Fruit fly (Drosophila melanogaster) whole organism, prepupa: ENCODE measurements around the gene CG44085.
A peak's percentile ranks its signal among the peaks of the same experiment; 100 is the strongest.
"Not testable (repeated sequence)": the region's sequence is repeated elsewhere in the genome, so short reads cannot be mapped to it uniquely, and the experiment has no call there.

ENCODE experiments used
- CG10669 ChIP-seq: fragments of 200-800 bp; sonication (Bioruptor generic); optimal IDR thresholded peaks from 3 replicates; lab custom pipeline; 2018; ENCODE audit warnings: missing biosample characterization, mild to moderate bottlenecking, missing genetic modification characterization, moderate library complexity
- CG11762 ChIP-seq: fragments of 200-800 bp; sonication (Bioruptor generic); optimal IDR thresholded peaks from 3 replicates; lab custom pipeline; 2016; ENCODE audit warnings: missing biosample characterization, missing genetic modification characterization; ENCODE audit not compliant: insufficient read depth
- CG15336 ChIP-seq: fragments of 200-800 bp; sonication (Bioruptor generic); IDR thresholded peaks from 2 replicates; pipeline ENCODE4 v1.3.6; 2022; ENCODE audit warnings: missing biosample characterization, missing genetic modification characterization
- CG3032 ChIP-seq: fragments of 200-800 bp; optimal IDR thresholded peaks from 2 replicates; lab custom pipeline; 2019; ENCODE audit warnings: missing biosample characterization, mild to moderate bottlenecking, missing genetic modification characterization, moderate library complexity
- CG31627 ChIP-seq: fragments of 200-800 bp; sonication (Bioruptor generic); optimal IDR thresholded peaks from 3 replicates; lab custom pipeline; 2016; ENCODE audit warnings: missing biosample characterization, missing genetic modification characterization
- CG3919 ChIP-seq: fragments of 200-800 bp; sonication (Bioruptor generic); optimal IDR thresholded peaks from 3 replicates; lab custom pipeline; 2016; ENCODE audit warnings: missing biosample characterization, missing genetic modification characterization
- CG6276 ChIP-seq: fragments of 200-800 bp; sonication (Bioruptor generic); optimal IDR thresholded peaks from 2 replicates; lab custom pipeline; 2017; ENCODE audit warnings: missing biosample characterization, mild to moderate bottlenecking, missing genetic modification characterization
- CG6792 ChIP-seq: fragments of 200-800 bp; sonication (Bioruptor generic); optimal IDR thresholded peaks from 3 replicates; lab custom pipeline; 2016; ENCODE audit warnings: missing biosample characterization, missing genetic modification characterization
- CG8119 ChIP-seq: fragments of 200-800 bp; sonication (Bioruptor generic); IDR thresholded peaks from 3 replicates; pipeline ENCODE4 v1.3.6; 2022; ENCODE audit warnings: missing biosample characterization, missing genetic modification characterization
- CG9139 ChIP-seq: fragments of 200-800 bp; sonication (Bioruptor generic); optimal IDR thresholded peaks from 3 replicates; lab custom pipeline; 2017; ENCODE audit warnings: missing biosample characterization, mild to moderate bottlenecking, missing genetic modification characterization
- Eip75B ChIP-seq: fragments of 200-800 bp; sonication (Bioruptor generic); optimal IDR thresholded peaks from 3 replicates; lab custom pipeline; 2016; ENCODE audit warnings: missing biosample characterization, missing genetic modification characterization
- Eip78C ChIP-seq: fragments of 200-800 bp; sonication (Bioruptor generic); peaks from one replicate; lab custom pipeline; 2016; ENCODE audit warnings: missing biosample characterization, missing genetic modification characterization
- Ets21C ChIP-seq: fragments of 200-800 bp; sonication (Bioruptor generic); optimal IDR thresholded peaks from 3 replicates; lab custom pipeline; 2016; ENCODE audit warnings: missing biosample characterization, missing genetic modification characterization
- Ets96B ChIP-seq: fragments of 200-800 bp; optimal IDR thresholded peaks from 2 replicates; lab custom pipeline; 2019; ENCODE audit warnings: missing biosample characterization, mild to moderate bottlenecking, missing genetic modification characterization, moderate library complexity
- Hr38 ChIP-seq: sonication (Bioruptor generic); optimal IDR thresholded peaks from 2 replicates; lab custom pipeline; 2016; ENCODE audit warnings: missing biosample characterization, missing genetic modification characterization
- Hr39 ChIP-seq: fragments of 200-800 bp; sonication (Bioruptor generic); optimal IDR thresholded peaks from 2 replicates; lab custom pipeline; 2016; ENCODE audit warnings: missing biosample characterization, missing genetic modification characterization
- Hr4 ChIP-seq: fragments of 200-800 bp; sonication (Bioruptor generic); optimal IDR thresholded peaks from 3 replicates; lab custom pipeline; 2016; ENCODE audit warnings: missing biosample characterization, missing genetic modification characterization
- Smox ChIP-seq: fragments of 200-800 bp; sonication (Bioruptor generic); optimal IDR thresholded peaks from 3 replicates; lab custom pipeline; 2016; ENCODE audit warnings: missing biosample characterization, missing genetic modification characterization
- Sox102F ChIP-seq: fragments of 200-800 bp; sonication (Bioruptor generic); optimal IDR thresholded peaks from 2 replicates; lab custom pipeline; 2016; ENCODE audit warnings: missing biosample characterization, mild to moderate bottlenecking, missing genetic modification characterization
- Sox14 ChIP-seq: fragments of 200-800 bp; sonication (Bioruptor generic); optimal IDR thresholded peaks from 3 replicates; lab custom pipeline; 2016; ENCODE audit warnings: missing biosample characterization, missing genetic modification characterization
- Sox15 ChIP-seq: fragments of 200-800 bp; sonication (Bioruptor generic); optimal IDR thresholded peaks from 3 replicates; lab custom pipeline; 2016; ENCODE audit warnings: missing biosample characterization, missing genetic modification characterization
- achi ChIP-seq: fragments of 200-800 bp; sonication (Bioruptor generic); optimal IDR thresholded peaks from 3 replicates; lab custom pipeline; 2016; ENCODE audit warnings: missing biosample characterization, missing genetic modification characterization
- cyc ChIP-seq: fragments of 200-800 bp; sonication (Bioruptor generic); optimal IDR thresholded peaks from 3 replicates; lab custom pipeline; 2016; ENCODE audit warnings: missing biosample characterization, missing genetic modification characterization
- dac ChIP-seq: fragments of 200-800 bp; sonication (Bioruptor generic); optimal IDR thresholded peaks from 2 replicates; lab custom pipeline; 2017; ENCODE audit warnings: missing biosample characterization, mild to moderate bottlenecking, missing genetic modification characterization
- esn ChIP-seq: fragments of 200-800 bp; sonication (Bioruptor generic); optimal IDR thresholded peaks from 2 replicates; lab custom pipeline; 2016; ENCODE audit warnings: missing biosample characterization, mild to moderate bottlenecking, missing genetic modification characterization, moderate library complexity
- fd59A ChIP-seq: fragments of 200-800 bp; sonication (Bioruptor generic); optimal IDR thresholded peaks from 2 replicates; lab custom pipeline; 2017; ENCODE audit warnings: missing biosample characterization, mild to moderate bottlenecking, missing genetic modification characterization, missing genetic modification reagents
- fkh ChIP-seq: fragments of 200-800 bp; sonication (Bioruptor generic); optimal IDR thresholded peaks from 3 replicates; lab custom pipeline; 2017; ENCODE audit warnings: missing biosample characterization, mild to moderate bottlenecking, missing genetic modification characterization, moderate library complexity
- lz ChIP-seq: fragments of 200-800 bp; sonication (Bioruptor generic); optimal IDR thresholded peaks from 3 replicates; lab custom pipeline; 2016; ENCODE audit warnings: missing biosample characterization, missing genetic modification characterization
- ss ChIP-seq, 2 experiments: fragments of 200-800 bp; sonication (Bioruptor generic); optimal IDR thresholded peaks; 2 replicates in 1 of 2; 3 replicates in 1 of 2; lab custom pipeline; 2017 to 2018; ENCODE audit warnings: mild to moderate bottlenecking in 2 of 2, missing biosample characterization in 2 of 2, missing genetic modification characterization in 2 of 2, moderate library complexity in 1 of 2
- svp ChIP-seq: fragments of 200-800 bp; sonication (Bioruptor generic); peaks from one replicate; lab custom pipeline; 2016; ENCODE audit warnings: missing biosample characterization, missing genetic modification characterization
- topi ChIP-seq: fragments of 200-800 bp; sonication (Bioruptor generic); optimal IDR thresholded peaks from 3 replicates; lab custom pipeline; 2016; ENCODE audit warnings: missing biosample characterization, missing genetic modification characterization
- vri ChIP-seq: fragments of 200-800 bp; sonication (Bioruptor generic); optimal IDR thresholded peaks from 3 replicates; lab custom pipeline; 2016; ENCODE audit warnings: missing biosample characterization, mild to moderate bottlenecking, missing genetic modification characterization

CG44085 gene

DNA sequence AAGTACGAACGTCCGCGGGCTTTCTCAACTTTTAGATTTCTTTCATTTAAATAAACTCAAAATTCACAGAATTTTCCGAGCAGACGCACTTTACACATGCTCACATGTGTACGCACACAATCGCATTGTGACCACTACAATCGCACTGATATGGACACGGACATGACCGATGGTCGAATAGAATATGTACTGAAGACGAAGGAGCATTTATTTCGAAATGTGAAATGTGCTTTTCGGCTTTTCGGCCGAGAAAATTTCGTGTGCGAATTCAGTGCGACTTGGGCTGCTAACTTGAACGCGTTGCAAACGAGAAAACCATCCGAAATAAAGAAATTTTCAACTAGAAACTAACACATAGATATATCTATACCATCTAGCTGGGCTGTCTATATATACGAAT, at the start of gene CG44085:
TSS of gene CG44085 (plus strand) at position 269 of the 400 bp plus-strand sequence.
- TF ChIP-seq dac (GFP tag; lab: Kevin White, UChicago): no peak
- TF ChIP-seq CG8119 (GFP tag; lab: Robert Waterston, UW): no peak
- no peak for TF ChIP-seq CG11762 (GFP tag; lab: Kevin White, UChicago)
- no peak for TF ChIP-seq Hr4 (GFP tag; lab: Kevin White, UChicago)
- TF ChIP-seq CG3919 (GFP tag; lab: Kevin White, UChicago): no peak
- no peak for TF ChIP-seq Eip78C (GFP tag; lab: Kevin White, UChicago)
- TF ChIP-seq CG31627 (GFP tag; lab: Kevin White, UChicago): no peak
- no peak for TF ChIP-seq fd59A (GFP tag; lab: Kevin White, UChicago)
- no peak for TF ChIP-seq Sox15 (GFP tag; lab: Kevin White, UChicago)
- TF ChIP-seq CG9139 (GFP tag; lab: Kevin White, UChicago): no peak
- TF ChIP-seq CG6792 (GFP tag; lab: Kevin White, UChicago): no peak
- no peak for TF ChIP-seq Hr38 (GFP tag; lab: Kevin White, UChicago)
- TF ChIP-seq ss (GFP tag; optimal IDR thresholded peaks at IDR 0.05; lab: Kevin White, UChicago): no peak
- TF ChIP-seq Ets21C (GFP tag; lab: Kevin White, UChicago): no peak
- no peak for TF ChIP-seq CG6276 (GFP tag; lab: Kevin White, UChicago)
- no peak for TF ChIP-seq Sox14 (GFP tag; lab: Kevin White, UChicago)
- no peak for TF ChIP-seq svp (GFP tag; lab: Kevin White, UChicago)
- no peak for TF ChIP-seq Ets96B (tag; lab: Kevin White, UChicago)
- TF ChIP-seq achi (GFP tag; lab: Kevin White, UChicago): no peak

DNA sequence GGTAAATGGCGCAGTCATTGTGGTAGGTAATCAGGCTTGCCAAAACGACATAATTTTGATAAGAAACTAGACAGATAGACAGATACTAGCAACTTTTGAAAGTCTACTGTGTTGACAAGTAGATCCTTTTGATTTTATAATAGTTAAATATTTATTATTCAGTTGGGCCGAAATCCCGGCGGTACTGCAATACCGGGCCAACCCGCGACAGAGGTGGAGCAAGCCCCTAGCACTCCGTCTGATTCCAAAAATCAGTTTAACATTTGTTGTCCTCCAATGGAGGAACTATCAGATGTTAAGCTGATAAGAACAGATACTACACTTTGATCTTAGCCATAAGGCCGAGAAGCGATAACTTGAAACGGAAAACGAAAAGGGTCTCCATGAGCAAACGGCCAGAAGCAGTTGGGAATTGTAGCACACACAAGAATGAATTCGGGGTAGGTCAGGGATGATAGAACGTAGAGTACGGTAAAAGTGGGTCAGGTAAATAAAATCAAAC, 49.0 kb upstream of the CG44085 start, which contains the start of gene CG15482:
TSS of gene CG15482 (minus strand) at position 51 of the 502 bp plus-strand sequence.
- TF ChIP-seq CG9139 (GFP tag; lab: Kevin White, UChicago); CG15336 (GFP tag; lab: Robert Waterston, UW); vri (GFP tag; lab: Kevin White, UChicago): not testable (repeated sequence)

DNA sequence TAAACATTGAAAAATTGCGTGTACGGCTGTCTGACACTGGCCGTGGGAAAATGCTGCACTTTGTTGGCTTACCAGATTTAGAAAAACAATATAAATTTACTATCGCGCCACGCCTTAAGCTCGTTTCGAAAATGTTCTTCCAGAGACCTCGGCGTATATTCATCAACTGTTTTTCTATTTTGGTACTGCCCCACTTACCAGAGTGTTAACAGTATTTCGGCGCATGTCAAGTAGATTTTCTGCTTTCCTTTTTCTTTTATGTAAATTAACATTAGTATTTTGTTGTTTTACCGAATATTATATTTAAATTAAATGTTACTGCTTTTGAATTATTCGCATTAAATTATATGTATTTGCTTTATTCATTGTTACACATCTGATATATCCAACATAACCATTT, 45.8 kb upstream of the CG44085 start, which contains the start of gene kek4:
TSS of gene kek4 (minus strand) at position 341 of the 400 bp plus-strand sequence.
- no peak for TF ChIP-seq lz (GFP tag; lab: Kevin White, UChicago)
- no peak for TF ChIP-seq CG6792 (GFP tag; lab: Kevin White, UChicago)
- TF ChIP-seq esn (GFP tag; lab: Kevin White, UChicago): no peak
- no peak for TF ChIP-seq svp (GFP tag; lab: Kevin White, UChicago)
- no peak for TF ChIP-seq CG10669 (GFP tag; lab: Kevin White, UChicago)
- no peak for TF ChIP-seq Hr39 (GFP tag; lab: Kevin White, UChicago)
- no peak for TF ChIP-seq fkh
- TF ChIP-seq CG11762 (GFP tag; lab: Kevin White, UChicago): no peak
- TF ChIP-seq Sox102F (GFP tag; lab: Kevin White, UChicago): no peak
- no peak for TF ChIP-seq CG3919 (GFP tag; lab: Kevin White, UChicago)
- no peak for TF ChIP-seq Smox (GFP tag; lab: Kevin White, UChicago)
- TF ChIP-seq Eip75B (GFP tag; lab: Kevin White, UChicago): no peak

DNA sequence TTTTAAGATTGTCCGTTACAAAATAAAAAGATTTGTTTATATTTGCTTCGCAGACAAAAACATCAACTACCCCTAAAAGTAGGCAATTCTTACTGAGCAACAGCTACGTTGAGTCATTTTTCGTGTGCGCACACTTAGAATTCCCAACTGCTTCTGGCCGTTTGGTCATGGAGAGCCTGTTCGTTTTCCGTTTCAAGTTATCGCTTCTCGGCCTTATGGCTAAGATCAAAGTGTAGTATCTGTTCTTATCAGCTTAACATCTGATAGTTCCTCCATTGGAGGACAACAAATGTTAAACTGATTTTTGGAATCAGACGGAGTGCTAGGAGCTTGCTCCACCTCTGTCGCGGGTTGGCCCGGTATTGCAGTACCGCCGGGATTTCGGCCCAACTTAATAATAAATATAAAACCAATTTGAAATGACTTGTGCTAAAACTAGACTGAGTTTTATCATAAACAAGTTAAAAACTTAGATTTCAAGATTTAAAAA, 45.1 kb upstream of the CG44085 start:
- TF ChIP-seq Eip78C (GFP tag; lab: Kevin White, UChicago): peak; percentile 78
- TF ChIP-seq lz (GFP tag; lab: Kevin White, UChicago): peak; percentile 11
- TF ChIP-seq CG15336 (GFP tag; lab: Robert Waterston, UW): peak; percentile 29; the same call in 1 of the 2 replicates
- peak; percentile 9 for TF ChIP-seq CG3032 (tag; lab: Kevin White, UChicago)
- TF ChIP-seq fkh: peak; percentile 34
- TF ChIP-seq esn (GFP tag; lab: Kevin White, UChicago): peak; percentile 58
- peak; percentile 49 for TF ChIP-seq cyc (GFP tag; lab: Kevin White, UChicago)
- TF ChIP-seq topi: peak; percentile 45
- TF ChIP-seq svp (GFP tag; lab: Kevin White, UChicago): peak; percentile 92
